Worm (Caenorhabditis elegans): Measurements from ENCODE around the gene M04C3.2.

DNA sequence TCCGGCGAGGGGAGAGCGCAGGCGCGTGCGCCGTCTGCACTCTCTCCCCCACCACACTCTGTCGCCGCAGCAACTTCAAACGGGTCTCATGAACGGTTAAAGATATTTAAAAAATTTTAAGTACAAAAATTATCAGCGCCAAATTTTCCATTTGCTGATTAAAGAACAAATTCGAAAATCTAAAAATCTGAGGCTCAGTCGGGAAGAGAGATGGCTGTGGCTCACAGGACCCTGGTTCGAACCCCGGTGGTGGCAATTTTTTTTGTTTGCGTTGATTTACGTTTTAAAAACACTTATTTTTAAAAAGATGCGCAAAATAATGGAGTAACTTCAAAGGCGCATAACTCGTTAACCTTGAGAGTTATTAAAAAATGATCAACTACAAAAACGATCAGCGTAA lies 48.4 kb upstream of the M04C3.2 start:
- TF ChIP-seq R02D3.7 (tag; optimal IDR thresholded peaks at IDR 0.05) (no peak), lin-11 (tag; optimal IDR thresholded peaks at IDR 0.05) (no peak), ceh-16 (tag; optimal IDR thresholded peaks at IDR 0.05) (no peak), fos-1 (tag; optimal IDR thresholded peaks at IDR 0.05) (no peak), elt-3 (tag; optimal IDR thresholded peaks at IDR 0.05) (no peak), ztf-11 (tag; optimal IDR thresholded peaks at IDR 0.05) (no peak), zag-1 (tag; optimal IDR thresholded peaks at IDR 0.05) (no peak), nhr-129 (tag; optimal IDR thresholded peaks at IDR 0.05) (no peak), lin-39 (tag; optimal IDR thresholded peaks at IDR 0.05) (no peak), ceh-82 (tag; optimal IDR thresholded peaks at IDR 0.05) (no peak), unc-62 (GFP tag; optimal IDR thresholded peaks at IDR 0.05) (no peak), mdl-1 (tag; optimal IDR thresholded peaks at IDR 0.05) (no peak), ztf-4 (tag; optimal IDR thresholded peaks at IDR 0.05) (no peak), C34F6.9 (tag; optimal IDR thresholded peaks at IDR 0.05) (no peak)

Measured in whole organism, L2 larva.